Fruit fly (Drosophila melanogaster) whole organism, wandering third instar larva: ENCODE results near the gene trio.

Experiments used
- Dfd ChIP-seq: fragments of >200 bp; optimal IDR thresholded peaks from 2 replicates; lab custom pipeline; 2017; ENCODE audit warnings: missing biosample characterization, missing genetic modification characterization
- Myc ChIP-seq: fragments of >200 bp; optimal IDR thresholded peaks from 2 replicates; lab custom pipeline; 2017
- Rel ChIP-seq, 2 experiments: fragments of 200-800 bp; sonication (Bioruptor generic) in 1 of 2; optimal IDR thresholded peaks; 2 replicates in 1 of 2; 3 replicates in 1 of 2; lab custom pipeline; 2016 to 2019; ENCODE audit warnings: mild to moderate bottlenecking in 2 of 2, missing biosample characterization in 2 of 2, missing genetic modification characterization in 2 of 2, moderate library complexity in 1 of 2
- Sp1 ChIP-seq: fragments of 200-800 bp; sonication (Bioruptor generic); optimal IDR thresholded peaks from 3 replicates; lab custom pipeline; 2019; ENCODE audit warnings: missing biosample characterization, mild to moderate bottlenecking, missing genetic modification characterization, moderate library complexity
- br ChIP-seq: fragments of 200-800 bp; sonication (Bioruptor generic); optimal IDR thresholded peaks from 2 replicates; lab custom pipeline; 2016; ENCODE audit warnings: missing biosample characterization, missing genetic modification characterization
- fru ChIP-seq: fragments of 200-800 bp; sonication (Bioruptor generic); optimal IDR thresholded peaks from 3 replicates; lab custom pipeline; 2016; ENCODE audit warnings: missing biosample characterization, mild to moderate bottlenecking, missing genetic modification characterization
- psq ChIP-seq: fragments of 200-800 bp; sonication (Bioruptor generic); optimal IDR thresholded peaks from 3 replicates; lab custom pipeline; 2017; ENCODE audit warnings: missing biosample characterization, mild to moderate bottlenecking, missing genetic modification characterization, moderate library complexity
- rgr ChIP-seq: fragments of 200-800 bp; sonication (Bioruptor generic); optimal IDR thresholded peaks from 3 replicates; lab custom pipeline; 2016; ENCODE audit warnings: missing biosample characterization, mild to moderate bottlenecking, missing genetic modification characterization
- usp ChIP-seq: fragments of >200 bp; optimal IDR thresholded peaks from 2 replicates; lab custom pipeline; 2017; ENCODE audit warnings: missing biosample characterization, missing genetic modification characterization

- TF ChIP-seq fru (GFP tag; lab: Kevin White, UChicago) (peak; percentile 18), psq (GFP tag; lab: Kevin White, UChicago) (no peak), usp (GFP tag; lab: Kevin White, UChicago) (no peak), Dfd (GFP tag; lab: Kevin White, UChicago) (no peak), br (GFP tag; lab: Kevin White, UChicago) (no peak), Sp1 (no peak), Myc (lab: Kevin White, UChicago) (no peak), rgr (GFP tag; lab: Kevin White, UChicago) (peak; percentile 7), Rel (GFP tag; optimal IDR thresholded peaks at IDR 0.05; lab: Kevin White, UChicago) (no peak), Rel (tag; optimal IDR thresholded peaks at IDR 0.05; lab: Kevin White, UChicago) (no peak)
Measured at dm6 chr3L:959188-959868, 75.3 kb downstream of the trio start.
